Fruit fly (Drosophila melanogaster) whole organism, embryonic: ENCODE data around the gene CG32971.

ENCODE experiments used
- Ada2b ChIP-seq: fragments of 200-800 bp; sonication (Bioruptor generic); IDR thresholded peaks from 2 replicates; pipeline ENCODE4 v1.3.6; 2022; ENCODE audit warnings: missing biosample characterization, missing genetic modification characterization
- BEAF-32 ChIP-seq: fragments of 200-800 bp; sonication (Bioruptor generic); optimal IDR thresholded peaks from 3 replicates; lab custom pipeline; 2017; ENCODE audit warnings: missing biosample characterization, missing genetic modification characterization, mild to moderate bottlenecking, moderate library complexity, missing genetic modification reagents
- CG10209 ChIP-seq: fragments of 200-800 bp; sonication (Bioruptor generic); optimal IDR thresholded peaks from 3 replicates; lab custom pipeline; 2017; ENCODE audit warnings: missing biosample characterization, mild to moderate bottlenecking, missing genetic modification characterization, missing genetic modification reagents
- CG10274 ChIP-seq: fragments of 200-800 bp; sonication (Bioruptor generic); optimal IDR thresholded peaks from 3 replicates; lab custom pipeline; 2017; ENCODE audit warnings: missing biosample characterization, mild to moderate bottlenecking, missing genetic modification characterization
- CG10959 ChIP-seq: fragments of 200-800 bp; sonication (Bioruptor generic); IDR thresholded peaks from 2 replicates; pipeline ENCODE4 v1.3.6; 2022; ENCODE audit warnings: missing biosample characterization, missing genetic modification characterization
- CG11456 ChIP-seq: fragments of 200-800 bp; sonication (Bioruptor generic); IDR thresholded peaks from 3 replicates; pipeline ENCODE4 v1.3.6; 2022; ENCODE audit warnings: missing biosample characterization, missing genetic modification characterization
- CG11696 ChIP-seq: fragments of 200-800 bp; sonication (Bioruptor generic); IDR thresholded peaks from 2 replicates; pipeline ENCODE4 v1.3.6; 2022; ENCODE audit warnings: missing biosample characterization, missing genetic modification characterization
- CG12299 ChIP-seq: fragments of 200-800 bp; sonication (Bioruptor generic); optimal IDR thresholded peaks from 2 replicates; lab custom pipeline; 2018; ENCODE audit warnings: missing biosample characterization, mild to moderate bottlenecking, missing genetic modification characterization
- CG12659 ChIP-seq: fragments of 200-800 bp; sonication (Bioruptor generic); optimal IDR thresholded peaks from 3 replicates; lab custom pipeline; 2017; ENCODE audit warnings: mild to moderate bottlenecking, missing biosample characterization, missing genetic modification reagents, missing genetic modification characterization
- CG12744 ChIP-seq: fragments of 200-800 bp; sonication (Bioruptor generic); optimal IDR thresholded peaks from 2 replicates; lab custom pipeline; 2016; ENCODE audit warnings: missing biosample characterization, missing genetic modification characterization
- CG1603 ChIP-seq: fragments of 200-800 bp; sonication (Bioruptor generic); optimal IDR thresholded peaks from 2 replicates; lab custom pipeline; 2019; ENCODE audit warnings: missing biosample characterization, mild to moderate bottlenecking, missing genetic modification characterization, moderate library complexity
- CG16863 ChIP-seq: fragments of 200-800 bp; sonication (Bioruptor generic); optimal IDR thresholded peaks from 3 replicates; lab custom pipeline; 2016; ENCODE audit warnings: missing biosample characterization, missing genetic modification characterization
- CG18599 ChIP-seq: fragments of 200-800 bp; sonication (Bioruptor generic); optimal IDR thresholded peaks from 3 replicates; lab custom pipeline; 2017; ENCODE audit warnings: missing biosample characterization, missing genetic modification characterization, mild to moderate bottlenecking, moderate library complexity, missing genetic modification reagents
- CG2116 ChIP-seq: fragments of 200-800 bp; sonication (Bioruptor generic); optimal IDR thresholded peaks from 3 replicates; lab custom pipeline; 2018; ENCODE audit warnings: missing biosample characterization, mild to moderate bottlenecking, missing genetic modification characterization
- CG2712 ChIP-seq: fragments of 200-800 bp; optimal IDR thresholded peaks from 3 replicates; lab custom pipeline; 2019; ENCODE audit warnings: missing biosample characterization, mild to moderate bottlenecking, missing genetic modification characterization, moderate library complexity
- CG2875 ChIP-seq: fragments of 200-800 bp; sonication (Bioruptor generic); optimal IDR thresholded peaks from 2 replicates; lab custom pipeline; 2017; ENCODE audit warnings: missing biosample characterization, mild to moderate bottlenecking, missing genetic modification characterization, missing genetic modification reagents
- CG3847 ChIP-seq: fragments of 200-800 bp; sonication (Bioruptor generic); IDR thresholded peaks from 2 replicates; pipeline ENCODE4 v1.3.6; 2022; ENCODE audit warnings: missing biosample characterization, missing genetic modification characterization
- CG3995 ChIP-seq: fragments of 200-800 bp; sonication (Bioruptor generic); optimal IDR thresholded peaks from 3 replicates; lab custom pipeline; 2016; ENCODE audit warnings: missing biosample characterization, missing genetic modification characterization
- CG4617 ChIP-seq: fragments of 200-800 bp; sonication (Bioruptor generic); optimal IDR thresholded peaks from 3 replicates; lab custom pipeline; 2016; ENCODE audit warnings: missing biosample characterization, missing genetic modification characterization, borderline replicate concordance
- CG6854 ChIP-seq: fragments of 200-800 bp; sonication (Bioruptor generic); optimal IDR thresholded peaks from 3 replicates; lab custom pipeline; 2017; ENCODE audit warnings: missing biosample characterization, mild to moderate bottlenecking, missing genetic modification characterization
- CG7372 ChIP-seq: fragments of 200-800 bp; sonication (Bioruptor generic); IDR thresholded peaks from 2 replicates; pipeline ENCODE4 v1.3.6; 2022; ENCODE audit warnings: missing biosample characterization, missing genetic modification characterization
- CG7839 ChIP-seq: fragments of 200-800 bp; sonication (Bioruptor generic); optimal IDR thresholded peaks from 3 replicates; lab custom pipeline; 2018; ENCODE audit warnings: missing biosample characterization, mild to moderate bottlenecking, missing genetic modification characterization, moderate library complexity
- CoRest ChIP-seq: fragments of 200-800 bp; sonication (Bioruptor generic); optimal IDR thresholded peaks from 3 replicates; lab custom pipeline; 2018; ENCODE audit warnings: missing biosample characterization, mild to moderate bottlenecking, missing genetic modification characterization, moderate library complexity
- D ChIP-seq, 2 experiments: fragments of 200-800 bp in 1 of 2; fragments of >200 bp in 1 of 2; sonication (Bioruptor generic) in 1 of 2; optimal IDR thresholded peaks; 2 replicates in 1 of 2; 3 replicates in 1 of 2; lab custom pipeline; 2017; ENCODE audit warnings: mild to moderate bottlenecking in 1 of 2, missing biosample characterization in 1 of 2, missing genetic modification characterization in 1 of 2, missing genetic modification reagents in 1 of 2
- Deaf1 ChIP-seq: fragments of 200-800 bp; optimal IDR thresholded peaks from 3 replicates; lab custom pipeline; 2019; ENCODE audit warnings: missing biosample characterization, mild to moderate bottlenecking, missing genetic modification characterization, moderate library complexity
- Gsc ChIP-seq: fragments of 200-800 bp; sonication (Bioruptor generic); IDR thresholded peaks from 2 replicates; pipeline ENCODE4 v1.3.6; 2022; ENCODE audit warnings: missing biosample characterization, missing genetic modification characterization
- H15 ChIP-seq: fragments of 200-800 bp; sonication (Bioruptor generic); IDR thresholded peaks from 3 replicates; pipeline ENCODE4 v1.3.6; 2022; ENCODE audit warnings: missing biosample characterization, missing genetic modification characterization
- Hsf ChIP-seq: fragments of 200-800 bp; sonication (Bioruptor generic); optimal IDR thresholded peaks from 3 replicates; lab custom pipeline; 2016; ENCODE audit warnings: missing biosample characterization, missing genetic modification characterization
- Oli ChIP-seq: fragments of 200-800 bp; sonication (Bioruptor generic); optimal IDR thresholded peaks from 2 replicates; lab custom pipeline; 2018; ENCODE audit warnings: missing biosample characterization, mild to moderate bottlenecking, missing genetic modification characterization, moderate library complexity
- Sox102F ChIP-seq: fragments of 200-800 bp; sonication (Bioruptor generic); optimal IDR thresholded peaks from 2 replicates; lab custom pipeline; 2018; ENCODE audit warnings: missing biosample characterization, mild to moderate bottlenecking, missing genetic modification characterization, moderate library complexity
- Sry-β ChIP-seq: fragments of 200-800 bp; sonication (Bioruptor generic); optimal IDR thresholded peaks from 2 replicates; lab custom pipeline; 2018; ENCODE audit warnings: missing biosample characterization, mild to moderate bottlenecking, missing genetic modification characterization, moderate library complexity
- TFAM ChIP-seq: fragments of 200-800 bp; sonication (Bioruptor generic); optimal IDR thresholded peaks from 2 replicates; lab custom pipeline; 2017; ENCODE audit warnings: missing biosample characterization, missing genetic modification characterization, inconsistent platforms
- ara ChIP-seq: fragments of 200-800 bp; sonication (Bioruptor generic); IDR thresholded peaks from 2 replicates; pipeline ENCODE4 v1.3.6; 2022; ENCODE audit warnings: missing biosample characterization, missing genetic modification characterization
- bsh ChIP-seq, 2 experiments: fragments of 200-800 bp; sonication (Bioruptor generic); optimal IDR thresholded peaks; 2 replicates each; lab custom pipeline; 2017 to 2018; ENCODE audit warnings: mild to moderate bottlenecking in 2 of 2, missing biosample characterization in 2 of 2, missing genetic modification characterization in 2 of 2, moderate library complexity in 1 of 2
- crp ChIP-seq, 2 experiments: fragments of 200-800 bp; sonication (Bioruptor generic); optimal IDR thresholded peaks; 2 replicates in 1 of 2; 3 replicates in 1 of 2; lab custom pipeline; 2017; ENCODE audit warnings: missing biosample characterization in 2 of 2, missing genetic modification characterization in 2 of 2, mild to moderate bottlenecking in 1 of 2, moderate library complexity in 1 of 2
- gem ChIP-seq: fragments of 200-800 bp; sonication (Bioruptor generic); optimal IDR thresholded peaks from 2 replicates; lab custom pipeline; 2019; ENCODE audit warnings: missing biosample characterization, mild to moderate bottlenecking, missing genetic modification characterization, moderate library complexity
- grau ChIP-seq: fragments of 200-800 bp; optimal IDR thresholded peaks from 3 replicates; lab custom pipeline; 2019; ENCODE audit warnings: missing biosample characterization, mild to moderate bottlenecking, missing genetic modification characterization, moderate library complexity
- h ChIP-seq: fragments of >200 bp; optimal IDR thresholded peaks from 2 replicates; lab custom pipeline; 2017
- knrl ChIP-seq: fragments of 200-800 bp; sonication (Bioruptor generic); IDR thresholded peaks from 3 replicates; pipeline ENCODE4 v1.3.6; 2022; ENCODE audit warnings: missing biosample characterization, missing genetic modification characterization; ENCODE audit not compliant: partially characterized antibody
- mam ChIP-seq: fragments of 200-800 bp; sonication (Bioruptor generic); optimal IDR thresholded peaks from 3 replicates; lab custom pipeline; 2016; ENCODE audit warnings: missing biosample characterization, missing genetic modification characterization
- pb ChIP-seq: fragments of 200-800 bp; sonication (Bioruptor generic); optimal IDR thresholded peaks from 3 replicates; lab custom pipeline; 2016; ENCODE audit warnings: missing biosample characterization, missing genetic modification characterization
- pfk ChIP-seq: fragments of 200-800 bp; sonication (Bioruptor generic); optimal IDR thresholded peaks from 2 replicates; lab custom pipeline; 2018; ENCODE audit warnings: missing biosample characterization, mild to moderate bottlenecking, missing genetic modification characterization, moderate library complexity
- pros ChIP-seq: fragments of 200-800 bp; sonication (Bioruptor generic); optimal IDR thresholded peaks from 3 replicates; lab custom pipeline; 2019; ENCODE audit warnings: missing biosample characterization, mild to moderate bottlenecking, missing genetic modification characterization, moderate library complexity
- schlank ChIP-seq: fragments of 200-800 bp; sonication (Bioruptor generic); optimal IDR thresholded peaks from 2 replicates; lab custom pipeline; 2018; ENCODE audit warnings: missing biosample characterization, mild to moderate bottlenecking, missing genetic modification characterization
- sens ChIP-seq: fragments of 200-800 bp; sonication (Bioruptor generic); peaks from one replicate; lab custom pipeline; 2016; ENCODE audit warnings: missing biosample characterization, missing genetic modification characterization
- sqz ChIP-seq: fragments of 200-800 bp; sonication (Bioruptor generic); optimal IDR thresholded peaks from 3 replicates; lab custom pipeline; 2018; ENCODE audit warnings: missing biosample characterization, mild to moderate bottlenecking, missing genetic modification characterization
- usp ChIP-seq: fragments of >200 bp; optimal IDR thresholded peaks from 2 replicates; lab custom pipeline; 2017; ENCODE audit warnings: missing biosample characterization, missing genetic modification characterization
- z ChIP-seq: fragments of 200-800 bp; sonication (Bioruptor generic); IDR thresholded peaks from 3 replicates; pipeline ENCODE4 v1.3.6; 2022; ENCODE audit warnings: missing biosample characterization, missing genetic modification characterization
- zfh2 ChIP-seq: fragments of 200-800 bp; sonication (Bioruptor generic); optimal IDR thresholded peaks from 2 replicates; lab custom pipeline; 2016; ENCODE audit warnings: missing biosample characterization, missing genetic modification characterization

The CG32971 gene

dm6 chr2L:14234627-14235308 lies 39.9 kb upstream of the CG32971 start (continued):
- TF ChIP-seq pros (GFP tag; lab: Kevin White, UChicago) (no peak), Ada2b (GFP tag; lab: Robert Waterston, UW) (no peak), CG10209 (GFP tag; lab: Kevin White, UChicago) (peak; percentile 30), CG7839 (tag; lab: Kevin White, UChicago) (peak; percentile 30), CG6854 (no peak), pb (no peak), CG2875 (GFP tag; lab: Kevin White, UChicago) (peak; percentile 31), knrl (no peak), Gsc (GFP tag; lab: Robert Waterston, UW) (no peak), bsh (GFP tag; optimal IDR thresholded peaks at IDR 0.05; lab: Kevin White, UChicago) (peak in 1 of 2 experiments; percentile 75), Hsf (no peak), TFAM (GFP tag; lab: Kevin White, UChicago) (no peak), usp (GFP tag; lab: Kevin White, UChicago) (no peak), schlank (tag; lab: Kevin White, UChicago) (no peak), CoRest (tag; lab: Kevin White, UChicago) (peak; percentile 1), grau (tag; lab: Kevin White, UChicago) (peak; percentile 18), CG10274 (GFP tag; lab: Kevin White, UChicago) (no peak), CG2712 (tag; lab: Kevin White, UChicago) (peak; percentile 75), pfk (no peak), Oli (tag; lab: Kevin White, UChicago) (peak; percentile 17), CG3995 (GFP tag; lab: Kevin White, UChicago) (no peak), CG10959 (GFP tag; lab: Robert Waterston, UW) (no peak), CG11456 (GFP tag; lab: Robert Waterston, UW) (no peak), CG3847 (GFP tag; lab: Robert Waterston, UW) (no peak), CG11696 (GFP tag; lab: Robert Waterston, UW) (no peak), CG18599 (GFP tag; lab: Kevin White, UChicago) (no peak), CG12659 (no peak), crp (GFP tag; optimal IDR thresholded peaks at IDR 0.05; lab: Kevin White, UChicago) (no peak), H15 (GFP tag; lab: Robert Waterston, UW) (no peak), sqz (GFP tag; lab: Kevin White, UChicago) (no peak), h (lab: Kevin White, UChicago) (no peak), CG1603 (no peak), CG2116 (GFP tag; lab: Kevin White, UChicago) (no peak), CG4617 (GFP tag; lab: Kevin White, UChicago) (no peak), sens (GFP tag; lab: Kevin White, UChicago) (no peak), BEAF-32 (GFP tag; lab: Kevin White, UChicago) (no peak), Deaf1 (no peak), Sox102F (GFP tag; lab: Kevin White, UChicago) (peak; percentile 34), CG12299 (no peak), ara (GFP tag; lab: Robert Waterston, UW) (no peak), CG16863 (GFP tag; lab: Kevin White, UChicago) (no peak), gem (tag; lab: Kevin White, UChicago) (peak; percentile 66), CG7372 (GFP tag; lab: Robert Waterston, UW) (no peak), mam (GFP tag; lab: Kevin White, UChicago) (no peak), zfh2 (GFP tag; lab: Kevin White, UChicago) (no peak), CG12744 (GFP tag; lab: Kevin White, UChicago) (no peak), z (GFP tag; lab: Robert Waterston, UW) (no peak; the same call in 2 of the 3 replicates), D (optimal IDR thresholded peaks at IDR 0.05; lab: Kevin White, UChicago) (no peak), D (GFP tag; optimal IDR thresholded peaks at IDR 0.05; lab: Kevin White, UChicago) (peak; percentile 44), Sry-β (GFP tag; lab: Kevin White, UChicago) (no peak)
